Worm (Caenorhabditis elegans) whole organism, L2 larva: ENCODE results near the gene nlp-76.

Source experiments
- C34F6.9 ChIP-seq: fragments of 150-350 bp; optimal IDR thresholded peaks from 2 replicates; lab custom pipeline; 2014; ENCODE audit warnings: missing biosample characterization, missing genetic modification characterization
- F13H6.1 ChIP-seq: sonication (generic microtip); optimal IDR thresholded peaks from 2 replicates; lab custom pipeline; 2016; ENCODE audit warnings: missing genetic modification characterization, missing compliant biosample characterization
- R02D3.7 ChIP-seq: fragments of 150-350 bp; optimal IDR thresholded peaks from 2 replicates; lab custom pipeline; 2014; ENCODE audit warnings: missing biosample characterization, missing genetic modification characterization
- Y55F3AM.14 ChIP-seq: fragments of 200-800 bp; sonication (Bioruptor generic); optimal IDR thresholded peaks from 2 replicates; lab custom pipeline; 2018; ENCODE audit warnings: mild to moderate bottlenecking, missing genetic modification characterization, missing compliant biosample characterization
- ZK546.5 ChIP-seq: sonication (generic microtip); optimal IDR thresholded peaks from 2 replicates; lab custom pipeline; 2017; ENCODE audit warnings: missing biosample characterization, missing genetic modification characterization
- alr-1 ChIP-seq: fragments of 150-350 bp; optimal IDR thresholded peaks from 2 replicates; lab custom pipeline; 2014; ENCODE audit warnings: missing biosample characterization, missing genetic modification characterization
- aly-2 ChIP-seq: fragments of 150-350 bp; optimal IDR thresholded peaks from 2 replicates; lab custom pipeline; 2014; ENCODE audit warnings: missing biosample characterization, missing genetic modification characterization
- ama-1 ChIP-seq: fragments of 150-350 bp; optimal IDR thresholded peaks from 2 replicates; lab custom pipeline; 2018; ENCODE audit warnings: inconsistent platforms
- blmp-1 ChIP-seq: sonication (generic microtip); optimal IDR thresholded peaks from 2 replicates; lab custom pipeline; 2017; ENCODE audit warnings: missing genetic modification characterization, mild to moderate bottlenecking, missing compliant biosample characterization, antibody characterized with exemption, moderate library complexity; ENCODE audit not compliant: insufficient read depth
- ceh-16 ChIP-seq: fragments of 150-350 bp; optimal IDR thresholded peaks from 2 replicates; lab custom pipeline; 2014; ENCODE audit warnings: missing biosample characterization, missing genetic modification characterization
- ceh-82 ChIP-seq: fragments of 150-350 bp; optimal IDR thresholded peaks from 2 replicates; lab custom pipeline; 2014; ENCODE audit warnings: missing biosample characterization, missing genetic modification characterization
- crh-2 ChIP-seq: sonication (generic microtip); optimal IDR thresholded peaks from 2 replicates; lab custom pipeline; 2017; ENCODE audit warnings: missing biosample characterization, missing genetic modification characterization
- dmd-4 ChIP-seq: sonication (generic microtip); optimal IDR thresholded peaks from 2 replicates; lab custom pipeline; 2017; ENCODE audit warnings: missing biosample characterization, missing genetic modification characterization
- egl-27 ChIP-seq: sonication (generic microtip); optimal IDR thresholded peaks from 3 replicates; lab custom pipeline; 2017; ENCODE audit warnings: missing biosample characterization, missing genetic modification reagents, missing genetic modification characterization
- elt-1 ChIP-seq: fragments of 150-350 bp; optimal IDR thresholded peaks from 2 replicates; lab custom pipeline; 2014; ENCODE audit warnings: missing biosample characterization, missing genetic modification characterization
- elt-3 ChIP-seq: sonication (generic microtip); optimal IDR thresholded peaks from 2 replicates; lab custom pipeline; 2017; ENCODE audit warnings: missing biosample characterization, missing genetic modification characterization
- fos-1 ChIP-seq: fragments of 150-350 bp; optimal IDR thresholded peaks from 2 replicates; lab custom pipeline; 2014; ENCODE audit warnings: missing biosample characterization, missing genetic modification characterization
- gmeb-1 ChIP-seq: fragments of 150-350 bp; optimal IDR thresholded peaks from 2 replicates; lab custom pipeline; 2014; ENCODE audit warnings: missing biosample characterization, missing genetic modification characterization
- lin-11 ChIP-seq: fragments of 150-350 bp; sonication (generic microtip); optimal IDR thresholded peaks from 2 replicates; lab custom pipeline; 2014; ENCODE audit warnings: missing biosample characterization, missing genetic modification characterization, inconsistent platforms, mixed read lengths
- lin-13 ChIP-seq: fragments of 150-350 bp; optimal IDR thresholded peaks from 2 replicates; lab custom pipeline; 2014; ENCODE audit warnings: missing biosample characterization, missing genetic modification reagents, missing genetic modification characterization
- lin-39 ChIP-seq: fragments of 150-350 bp; optimal IDR thresholded peaks from 2 replicates; lab custom pipeline; 2014; ENCODE audit warnings: missing biosample characterization, missing genetic modification reagents, missing genetic modification characterization
- lsy-2 ChIP-seq, 2 experiments: fragments of 150-350 bp in 1 of 2; sonication (generic microtip) in 1 of 2; optimal IDR thresholded peaks; 2 replicates each; lab custom pipeline; 2014 to 2017; ENCODE audit warnings: missing biosample characterization in 2 of 2, missing genetic modification characterization in 2 of 2
- mab-5 ChIP-seq: fragments of 150-350 bp; optimal IDR thresholded peaks from 2 replicates; lab custom pipeline; 2014; ENCODE audit warnings: missing biosample characterization, missing genetic modification characterization
- mbf-1 ChIP-seq: sonication (generic microtip); optimal IDR thresholded peaks from 2 replicates; lab custom pipeline; 2017; ENCODE audit warnings: missing biosample characterization, missing genetic modification characterization
- mdl-1 ChIP-seq, 2 experiments: fragments of 150-350 bp in 1 of 2; sonication (generic microtip) in 1 of 2; optimal IDR thresholded peaks; 2 replicates each; lab custom pipeline; 2017; ENCODE audit warnings: missing biosample characterization in 2 of 2, missing genetic modification characterization in 2 of 2
- nhr-10 ChIP-seq: sonication (generic microtip); optimal IDR thresholded peaks from 2 replicates; lab custom pipeline; 2017; ENCODE audit warnings: missing biosample characterization, missing genetic modification characterization
- nhr-11 ChIP-seq: fragments of 150-350 bp; optimal IDR thresholded peaks from 2 replicates; lab custom pipeline; 2014; ENCODE audit warnings: missing biosample characterization, missing genetic modification characterization
- nhr-12 ChIP-seq: fragments of 150-350 bp; optimal IDR thresholded peaks from 2 replicates; lab custom pipeline; 2014; ENCODE audit warnings: missing biosample characterization, missing genetic modification characterization
- nhr-129 ChIP-seq: fragments of 150-350 bp; optimal IDR thresholded peaks from 2 replicates; lab custom pipeline; 2014; ENCODE audit warnings: missing biosample characterization, missing genetic modification characterization
- nhr-21 ChIP-seq: fragments of 150-350 bp; optimal IDR thresholded peaks from 2 replicates; lab custom pipeline; 2014; ENCODE audit warnings: missing biosample characterization, missing genetic modification characterization
- nhr-23 ChIP-seq: fragments of 150-350 bp; optimal IDR thresholded peaks from 2 replicates; lab custom pipeline; 2014; ENCODE audit warnings: missing biosample characterization, missing genetic modification reagents, missing genetic modification characterization
- nhr-237 ChIP-seq: fragments of 150-350 bp; optimal IDR thresholded peaks from 2 replicates; lab custom pipeline; 2014; ENCODE audit warnings: missing biosample characterization, missing genetic modification characterization
- nhr-25 ChIP-seq: fragments of 150-350 bp; sonication (generic microtip); optimal IDR thresholded peaks from 3 replicates; lab custom pipeline; 2014; ENCODE audit warnings: missing biosample characterization, missing genetic modification characterization
- nhr-6 ChIP-seq: fragments of 150-350 bp; optimal IDR thresholded peaks from 2 replicates; lab custom pipeline; 2014; ENCODE audit warnings: missing biosample characterization, missing genetic modification characterization
- nhr-77 ChIP-seq: fragments of 150-350 bp; optimal IDR thresholded peaks from 2 replicates; lab custom pipeline; 2014; ENCODE audit warnings: missing biosample characterization, missing genetic modification characterization
- peb-1 ChIP-seq: fragments of 150-350 bp; optimal IDR thresholded peaks from 2 replicates; lab custom pipeline; 2014; ENCODE audit warnings: missing biosample characterization, missing genetic modification characterization
- sem-4 ChIP-seq: fragments of 150-350 bp; optimal IDR thresholded peaks from 2 replicates; lab custom pipeline; 2014; ENCODE audit warnings: missing biosample characterization, missing genetic modification reagents, missing genetic modification characterization
- skn-1 ChIP-seq: sonication (generic microtip); optimal IDR thresholded peaks from 2 replicates; lab custom pipeline; 2017; ENCODE audit warnings: missing biosample characterization, missing genetic modification characterization
- sma-3 ChIP-seq: sonication (generic microtip); optimal IDR thresholded peaks from 2 replicates; lab custom pipeline; 2016; ENCODE audit warnings: missing genetic modification reagents, missing genetic modification characterization, missing compliant biosample characterization
- sma-9 ChIP-seq, 2 experiments: fragments of 150-350 bp in 1 of 2; sonication (generic microtip) in 1 of 2; optimal IDR thresholded peaks; 2 replicates each; lab custom pipeline; 2014 to 2016; ENCODE audit warnings: missing genetic modification characterization in 2 of 2, mild to moderate bottlenecking in 1 of 2, missing biosample characterization in 1 of 2, missing compliant biosample characterization in 1 of 2, missing genetic modification reagents in 1 of 2, moderate library complexity in 1 of 2
- snpc-4 ChIP-seq: fragments of 150-350 bp; optimal IDR thresholded peaks from 2 replicates; lab custom pipeline; 2014; ENCODE audit warnings: missing biosample characterization, missing genetic modification characterization
- unc-39 ChIP-seq: fragments of 150-350 bp; optimal IDR thresholded peaks from 2 replicates; lab custom pipeline; 2014; ENCODE audit warnings: missing biosample characterization, missing genetic modification characterization
- unc-55 ChIP-seq: fragments of 150-350 bp; sonication (generic microtip); optimal IDR thresholded peaks from 3 replicates; lab custom pipeline; 2014; ENCODE audit warnings: missing biosample characterization, missing genetic modification reagents, missing genetic modification characterization
- unc-62 ChIP-seq: fragments of 150-350 bp; optimal IDR thresholded peaks from 2 replicates; lab custom pipeline; 2014; ENCODE audit warnings: missing biosample characterization, missing genetic modification reagents, missing genetic modification characterization
- zag-1 ChIP-seq: fragments of 150-350 bp; optimal IDR thresholded peaks from 2 replicates; lab custom pipeline; 2014; ENCODE audit warnings: missing biosample characterization, missing genetic modification characterization
- ztf-1 ChIP-seq: fragments of 200-800 bp; sonication (Bioruptor generic); conservative IDR thresholded peaks from 2 replicates; pipeline ENCODE4 v1.3.6; 2022; ENCODE audit warnings: missing genetic modification characterization, missing compliant biosample characterization
- ztf-11 ChIP-seq: sonication (generic microtip); optimal IDR thresholded peaks from 2 replicates; lab custom pipeline; 2017; ENCODE audit warnings: missing biosample characterization, missing genetic modification characterization
- ztf-4 ChIP-seq: fragments of 150-350 bp; optimal IDR thresholded peaks from 2 replicates; lab custom pipeline; 2014; ENCODE audit warnings: missing biosample characterization, missing genetic modification characterization

nlp-76 gene

ce11 chrX:12655339-12655875 is 8.3 kb downstream of the nlp-76 start:
- TF ChIP-seq alr-1 (tag; lab: Kevin White, UChicago) (no peak), nhr-23 (tag; lab: Kevin White, UChicago) (no peak), C34F6.9 (no peak), nhr-129 (no peak), peb-1 (peak; percentile 68), ztf-11 (tag; lab: Kevin White, UChicago) (no peak), gmeb-1 (tag; lab: Kevin White, UChicago) (no peak), egl-27 (peak; percentile 40), ceh-82 (tag; lab: Kevin White, UChicago) (no peak), Y55F3AM.14 (GFP tag; lab: Kevin White, UChicago) (peak; percentile 21), nhr-10 (tag; lab: Kevin White, UChicago) (no peak), mbf-1 (tag; lab: Kevin White, UChicago) (no peak), mdl-1 (tag; optimal IDR thresholded peaks at IDR 0.05; lab: Kevin White, UChicago) (peak; percentile 42 to 55), ama-1 (lab: Kevin White, UChicago) (no peak), sem-4 (tag; lab: Kevin White, UChicago) (no peak), ceh-16 (no peak), unc-55 (GFP tag; lab: Kevin White, UChicago) (no peak), elt-1 (tag; lab: Kevin White, UChicago) (no peak), fos-1 (peak; percentile 21), dmd-4 (no peak), nhr-11 (tag; lab: Kevin White, UChicago) (peak; percentile 70), elt-3 (tag; lab: Kevin White, UChicago) (no peak), sma-9 (GFP tag; optimal IDR thresholded peaks at IDR 0.05; lab: Kevin White, UChicago) (peak; percentile 2), sma-9 (tag; optimal IDR thresholded peaks at IDR 0.05; lab: Kevin White, UChicago) (no peak), ztf-4 (tag; lab: Kevin White, UChicago) (no peak), nhr-237 (tag; lab: Kevin White, UChicago) (no peak), nhr-21 (peak; percentile 54), blmp-1 (tag; lab: Kevin White, UChicago) (peak; percentile 64), nhr-77 (no peak), aly-2 (no peak), unc-39 (tag; lab: Kevin White, UChicago) (no peak), mab-5 (tag; lab: Kevin White, UChicago) (no peak), ztf-1 (GFP tag; lab: Robert Waterston, UW) (no peak), zag-1 (tag; lab: Kevin White, UChicago) (peak; percentile 68), snpc-4 (tag; lab: Kevin White, UChicago) (no peak), lsy-2 (tag; optimal IDR thresholded peaks at IDR 0.05; lab: Kevin White, UChicago) (peak in 1 of 2 experiments; percentile 9), unc-62 (GFP tag; lab: Kevin White, UChicago) (no peak), lin-11 (no peak), sma-3 (GFP tag; lab: Kevin White, UChicago) (no peak), lin-39 (tag; lab: Kevin White, UChicago) (no peak), nhr-6 (no peak), F13H6.1 (tag; lab: Kevin White, UChicago) (peak; percentile 31), crh-2 (tag; lab: Kevin White, UChicago) (peak; percentile 19), skn-1 (tag; lab: Kevin White, UChicago) (no peak), R02D3.7 (tag; lab: Kevin White, UChicago) (no peak), nhr-12 (tag; lab: Kevin White, UChicago) (no peak), nhr-25 (tag; lab: Kevin White, UChicago) (no peak), lin-13 (GFP tag; lab: Kevin White, UChicago) (no peak), ZK546.5 (tag; lab: Kevin White, UChicago) (no peak)
